Fruit fly (Drosophila melanogaster) whole organism, embryonic: ENCODE results near the gene TwdlE.

Experiments used
- Asciz ChIP-seq: fragments of 200-800 bp; sonication (Bioruptor generic); optimal IDR thresholded peaks from 2 replicates; lab custom pipeline; 2017; ENCODE audit warnings: missing biosample characterization, mild to moderate bottlenecking, missing genetic modification characterization, missing genetic modification reagents
- Atf-2 ChIP-seq: fragments of 200-800 bp; sonication (Bioruptor generic); optimal IDR thresholded peaks from 2 replicates; lab custom pipeline; 2016; ENCODE audit warnings: missing biosample characterization, missing genetic modification characterization
- Atf6 ChIP-seq: fragments of 200-800 bp; sonication (Bioruptor generic); IDR thresholded peaks from 2 replicates; pipeline ENCODE4 v1.3.6; 2022; ENCODE audit warnings: missing biosample characterization, missing genetic modification characterization
- Blimp-1 ChIP-seq: fragments of 200-800 bp; sonication (Bioruptor generic); optimal IDR thresholded peaks from 3 replicates; lab custom pipeline; 2018; ENCODE audit warnings: missing biosample characterization, missing genetic modification characterization, mild to moderate bottlenecking, moderate library complexity, missing genetic modification reagents
- BtbVII ChIP-seq: fragments of 200-800 bp; sonication (Bioruptor generic); optimal IDR thresholded peaks from 3 replicates; lab custom pipeline; 2017; ENCODE audit warnings: missing biosample characterization, mild to moderate bottlenecking, missing genetic modification characterization
- CG10147 ChIP-seq: fragments of 200-800 bp; sonication (Bioruptor generic); optimal IDR thresholded peaks from 2 replicates; lab custom pipeline; 2019; ENCODE audit warnings: missing biosample characterization, mild to moderate bottlenecking, missing genetic modification characterization, moderate library complexity
- CG10462 ChIP-seq: fragments of 200-800 bp; sonication (Bioruptor generic); optimal IDR thresholded peaks from 2 replicates; lab custom pipeline; 2016; ENCODE audit warnings: missing biosample characterization, missing genetic modification characterization
- CG13424 ChIP-seq: fragments of 200-800 bp; sonication (Bioruptor generic); optimal IDR thresholded peaks from 2 replicates; lab custom pipeline; 2019; ENCODE audit warnings: missing biosample characterization, mild to moderate bottlenecking, missing genetic modification characterization, moderate library complexity
- CG13775 ChIP-seq: fragments of 200-800 bp; sonication (Bioruptor generic); optimal IDR thresholded peaks from 3 replicates; lab custom pipeline; 2017; ENCODE audit warnings: missing biosample characterization, mild to moderate bottlenecking, missing genetic modification characterization
- CG17568 ChIP-seq: fragments of 200-800 bp; sonication (Bioruptor generic); optimal IDR thresholded peaks from 2 replicates; lab custom pipeline; 2018; ENCODE audit warnings: missing biosample characterization, mild to moderate bottlenecking, missing genetic modification characterization, moderate library complexity
- CG1792 ChIP-seq: fragments of 200-800 bp; sonication (Bioruptor generic); optimal IDR thresholded peaks from 2 replicates; lab custom pipeline; 2016; ENCODE audit warnings: missing biosample characterization, missing genetic modification characterization
- CG18476 ChIP-seq: fragments of 200-800 bp; sonication (Bioruptor generic); optimal IDR thresholded peaks from 2 replicates; lab custom pipeline; 2016; ENCODE audit warnings: missing biosample characterization, mild to moderate bottlenecking, missing genetic modification characterization
- CG30403 ChIP-seq: fragments of 200-800 bp; sonication (Bioruptor generic); optimal IDR thresholded peaks from 3 replicates; lab custom pipeline; 2016; ENCODE audit warnings: missing biosample characterization, missing genetic modification characterization
- CG31441 ChIP-seq: fragments of 200-800 bp; sonication (Bioruptor generic); IDR thresholded peaks from 2 replicates; pipeline ENCODE4 v1.3.6; 2022; ENCODE audit warnings: missing biosample characterization, missing genetic modification characterization
- CG32532 ChIP-seq: fragments of 200-800 bp; sonication (Bioruptor generic); IDR thresholded peaks from 2 replicates; pipeline ENCODE4 v1.3.6; 2022; ENCODE audit warnings: missing biosample characterization, missing genetic modification characterization
- CG4424 ChIP-seq: fragments of 200-800 bp; sonication (Bioruptor generic); optimal IDR thresholded peaks from 3 replicates; lab custom pipeline; 2016; ENCODE audit warnings: missing biosample characterization, missing genetic modification characterization
- CG4707 ChIP-seq: fragments of 200-800 bp; sonication (Bioruptor generic); optimal IDR thresholded peaks from 2 replicates; lab custom pipeline; 2018; ENCODE audit warnings: missing biosample characterization, mild to moderate bottlenecking, missing genetic modification characterization, moderate library complexity
- CG6689 ChIP-seq: fragments of 200-800 bp; sonication (Bioruptor generic); IDR thresholded peaks from 2 replicates; pipeline ENCODE4 v1.3.6; 2022; ENCODE audit warnings: missing biosample characterization, missing genetic modification characterization
- CG6791 ChIP-seq: fragments of 200-800 bp; sonication (Bioruptor generic); IDR thresholded peaks from 3 replicates; pipeline ENCODE4 v1.3.6; 2022; ENCODE audit warnings: missing biosample characterization, missing genetic modification characterization; ENCODE audit not compliant: partially characterized antibody
- CG7786 ChIP-seq: fragments of 200-800 bp; sonication (Bioruptor generic); optimal IDR thresholded peaks from 2 replicates; lab custom pipeline; 2016; ENCODE audit warnings: missing biosample characterization, missing genetic modification characterization
- CG9437 ChIP-seq: fragments of 200-800 bp; sonication (Bioruptor generic); optimal IDR thresholded peaks from 2 replicates; lab custom pipeline; 2018; ENCODE audit warnings: missing biosample characterization, mild to moderate bottlenecking, missing genetic modification characterization
- CTCF ChIP-seq: fragments of 200-800 bp; sonication (Bioruptor generic); optimal IDR thresholded peaks from 2 replicates; lab custom pipeline; 2017; ENCODE audit warnings: missing biosample characterization, mild to moderate bottlenecking, missing genetic modification characterization, moderate library complexity
- E2f1 ChIP-seq: fragments of 200-800 bp; sonication (Bioruptor generic); IDR thresholded peaks from 2 replicates; pipeline ENCODE4 v1.3.6; 2022; ENCODE audit warnings: missing biosample characterization, missing genetic modification characterization
- Fer2 ChIP-seq: fragments of 200-800 bp; sonication (Bioruptor generic); optimal IDR thresholded peaks from 2 replicates; lab custom pipeline; 2018; ENCODE audit warnings: missing biosample characterization, mild to moderate bottlenecking, missing genetic modification characterization, moderate library complexity
- Gsc ChIP-seq: fragments of 200-800 bp; sonication (Bioruptor generic); IDR thresholded peaks from 2 replicates; pipeline ENCODE4 v1.3.6; 2022; ENCODE audit warnings: missing biosample characterization, missing genetic modification characterization
- H15 ChIP-seq: fragments of 200-800 bp; sonication (Bioruptor generic); IDR thresholded peaks from 3 replicates; pipeline ENCODE4 v1.3.6; 2022; ENCODE audit warnings: missing biosample characterization, missing genetic modification characterization
- Hr51 ChIP-seq, 2 experiments: fragments of 200-800 bp; sonication (Bioruptor generic); optimal IDR thresholded peaks; 2 replicates in 1 of 2; 3 replicates in 1 of 2; lab custom pipeline; 2016 to 2018; ENCODE audit warnings: missing biosample characterization in 2 of 2, missing genetic modification characterization in 2 of 2, mild to moderate bottlenecking in 1 of 2, moderate library complexity in 1 of 2
- Lpt ChIP-seq: fragments of >200 bp; optimal IDR thresholded peaks from 2 replicates; lab custom pipeline; 2018; ENCODE audit warnings: missing biosample characterization, missing genetic modification characterization
- Meics ChIP-seq: fragments of 200-800 bp; sonication (Bioruptor generic); optimal IDR thresholded peaks from 2 replicates; lab custom pipeline; 2017; ENCODE audit warnings: missing biosample characterization, mild to moderate bottlenecking, missing genetic modification characterization
- Pdp1 ChIP-seq, 2 experiments: fragments of 200-800 bp; sonication (Bioruptor generic); optimal IDR thresholded peaks; 3 replicates each; lab custom pipeline; 2016; ENCODE audit warnings: missing biosample characterization in 2 of 2, missing genetic modification characterization in 2 of 2, mild to moderate bottlenecking in 1 of 2, moderate library complexity in 1 of 2
- Ssrp ChIP-seq: fragments of 200-800 bp; sonication (Bioruptor generic); optimal IDR thresholded peaks from 2 replicates; lab custom pipeline; 2018; ENCODE audit warnings: missing biosample characterization, mild to moderate bottlenecking, missing genetic modification characterization, moderate library complexity
- caup ChIP-seq: fragments of 200-800 bp; sonication (Bioruptor generic); optimal IDR thresholded peaks from 3 replicates; lab custom pipeline; 2017; ENCODE audit warnings: missing biosample characterization, mild to moderate bottlenecking, missing genetic modification characterization, moderate library complexity; ENCODE audit not compliant: severe bottlenecking
- chif ChIP-seq, 2 experiments: fragments of 200-800 bp; sonication (Bioruptor generic); optimal IDR thresholded peaks; 3 replicates each; lab custom pipeline; 2016; ENCODE audit warnings: missing biosample characterization in 2 of 2, missing genetic modification characterization in 2 of 2
- chn ChIP-seq: fragments of 200-800 bp; sonication (Bioruptor generic); optimal IDR thresholded peaks from 2 replicates; lab custom pipeline; 2016; ENCODE audit warnings: missing biosample characterization, missing genetic modification characterization
- dan ChIP-seq: fragments of 200-800 bp; sonication (Bioruptor generic); IDR thresholded peaks from 2 replicates; pipeline ENCODE4 v1.3.6; 2022; ENCODE audit warnings: missing biosample characterization, missing genetic modification characterization
- dysf ChIP-seq: fragments of 200-800 bp; sonication (Bioruptor generic); IDR thresholded peaks from 3 replicates; pipeline ENCODE4 v1.3.6; 2022; ENCODE audit warnings: missing biosample characterization, missing genetic modification characterization
- exex ChIP-seq: fragments of 200-800 bp; sonication (Bioruptor generic); optimal IDR thresholded peaks from 4 replicates; lab custom pipeline; 2018; ENCODE audit warnings: missing biosample characterization, mild to moderate bottlenecking, missing genetic modification characterization, moderate library complexity
- ftz-f1 ChIP-seq: fragments of 200-800 bp; sonication (Bioruptor generic); optimal IDR thresholded peaks from 2 replicates; lab custom pipeline; 2016; ENCODE audit warnings: missing biosample characterization, missing genetic modification characterization
- lab ChIP-seq: fragments of 200-800 bp; sonication (Bioruptor generic); optimal IDR thresholded peaks from 3 replicates; lab custom pipeline; 2017; ENCODE audit warnings: missing biosample characterization, missing genetic modification characterization, mild to moderate bottlenecking, moderate library complexity, missing genetic modification reagents
- lmd ChIP-seq: fragments of 200-800 bp; sonication (Bioruptor generic); IDR thresholded peaks from 2 replicates; pipeline ENCODE4 v1.3.6; 2022; ENCODE audit warnings: missing biosample characterization, missing genetic modification characterization
- lov ChIP-seq, 2 experiments: fragments of 200-800 bp in 1 of 2; fragments of >200 bp in 1 of 2; sonication (Bioruptor generic) in 1 of 2; IDR thresholded peaks in 1 of 2; optimal IDR thresholded peaks in 1 of 2; 2 replicates in 1 of 2; 3 replicates in 1 of 2; pipeline versions ENCODE4 v1.3.6 to Lab custom; 2017 to 2022; ENCODE audit warnings: missing biosample characterization in 1 of 2, missing genetic modification characterization in 1 of 2
- pum ChIP-seq: fragments of 200-800 bp; sonication (Bioruptor generic); optimal IDR thresholded peaks from 2 replicates; lab custom pipeline; 2016; ENCODE audit warnings: missing biosample characterization, missing genetic modification characterization
- sens ChIP-seq: fragments of 200-800 bp; sonication (Bioruptor generic); peaks from one replicate; lab custom pipeline; 2016; ENCODE audit warnings: missing biosample characterization, missing genetic modification characterization
- seq ChIP-seq: fragments of 200-800 bp; sonication (Bioruptor generic); IDR thresholded peaks from 2 replicates; pipeline ENCODE4 v1.3.6; 2022; ENCODE audit warnings: missing biosample characterization, missing genetic modification characterization
- twi ChIP-seq: fragments of 200-800 bp; optimal IDR thresholded peaks from 2 replicates; lab custom pipeline; 2019; ENCODE audit warnings: missing biosample characterization, mild to moderate bottlenecking, missing genetic modification characterization, moderate library complexity
- unpg ChIP-seq: fragments of 200-800 bp; sonication (Bioruptor generic); optimal IDR thresholded peaks from 3 replicates; lab custom pipeline; 2018; ENCODE audit warnings: missing biosample characterization, mild to moderate bottlenecking, missing genetic modification characterization, moderate library complexity
- wdn ChIP-seq: fragments of 200-800 bp; sonication (Bioruptor generic); IDR thresholded peaks from 2 replicates; pipeline ENCODE4 v1.3.6; 2022; ENCODE audit warnings: missing biosample characterization, missing genetic modification characterization

Gene TwdlE

dm6 chr2L:7872680-7873079 is 12.0 kb upstream of the TwdlE start (continued):
- peak; percentile 93 for TF ChIP-seq CG6791 (GFP tag; lab: Robert Waterston, UW)
- no peak for TF ChIP-seq unpg (GFP tag; lab: Kevin White, UChicago)
- TF ChIP-seq CG6689 (GFP tag; lab: Robert Waterston, UW): no peak
- no peak for TF ChIP-seq Lpt (GFP tag; lab: Kevin White, UChicago)
- TF ChIP-seq Atf6 (GFP tag; lab: Robert Waterston, UW): 0 out of 2 replicates have a peak, but pooled peaks have one; percentile 31
- TF ChIP-seq, all 482 proteins: peak for 36

dm6 chr2L:7871821-7872524 is 11.3 kb upstream of the TwdlE start:
- TF ChIP-seq CG10147 (GFP tag; lab: Kevin White, UChicago) (peak; percentile 78), dan (GFP tag; lab: Robert Waterston, UW) (no peak), CG17568 (GFP tag; lab: Kevin White, UChicago) (peak; percentile 16), dysf (GFP tag; lab: Robert Waterston, UW) (peak; percentile 72; the same call in 2 of the 3 replicates), E2f1 (GFP tag; lab: Robert Waterston, UW) (0 out of 2 replicates have a peak, but pooled peaks have one; percentile 12), CG9437 (GFP tag; lab: Kevin White, UChicago) (peak; percentile 4), twi (tag; lab: Kevin White, UChicago) (no peak), CG13775 (GFP tag; lab: Kevin White, UChicago) (peak; percentile 15), seq (GFP tag; lab: Robert Waterston, UW) (peak; percentile 33; the same call in 1 of the 2 replicates), H15 (no peak), caup (peak; percentile 58), CG13424 (tag; lab: Kevin White, UChicago) (peak; percentile 71), CG31441 (GFP tag; lab: Robert Waterston, UW) (peak; percentile 44), wdn (GFP tag; lab: Robert Waterston, UW) (no peak), chn (GFP tag; lab: Kevin White, UChicago) (no peak), ftz-f1 (GFP tag; lab: Kevin White, UChicago) (no peak), lmd (GFP tag; lab: Robert Waterston, UW) (peak; percentile 47; the same call in 1 of the 2 replicates), Hr51 (GFP tag; optimal IDR thresholded peaks at IDR 0.05; lab: Kevin White, UChicago) (peak in 1 of 2 experiments; percentile 68), CTCF (GFP tag; lab: Kevin White, UChicago) (no peak), Atf-2 (no peak), chif (GFP tag; optimal IDR thresholded peaks at IDR 0.05; lab: Kevin White, UChicago) (peak in 1 of 2 experiments; percentile 16), Blimp-1 (peak; percentile 18), Fer2 (tag; lab: Kevin White, UChicago) (peak; percentile 17), CG10462 (GFP tag; lab: Kevin White, UChicago) (no peak), CG4424 (GFP tag; lab: Kevin White, UChicago) (peak; percentile 34), Gsc (GFP tag; lab: Robert Waterston, UW) (no peak), CG18476 (no peak), Asciz (GFP tag; lab: Kevin White, UChicago) (peak; percentile 16), CG30403 (GFP tag; lab: Kevin White, UChicago) (peak; percentile 60), CG32532 (GFP tag; lab: Robert Waterston, UW) (peak; percentile 42; the same call in 1 of the 2 replicates), Pdp1 (GFP tag; optimal IDR thresholded peaks at IDR 0.05; lab: Kevin White, UChicago) (peak; percentile 6 to 25), lov (optimal IDR thresholded peaks at IDR 0.05; lab: Kevin White, UChicago) (no peak), lov (GFP tag; IDR thresholded peaks at IDR 0.05; lab: Robert Waterston, UW) (no peak), CG7786 (GFP tag; lab: Kevin White, UChicago) (peak; percentile 16), sens (GFP tag; lab: Kevin White, UChicago) (peak; percentile 86), pum (GFP tag; lab: Kevin White, UChicago) (peak; percentile 27), CG1792 (GFP tag; lab: Kevin White, UChicago) (no peak), lab (GFP tag; lab: Kevin White, UChicago) (peak; percentile 66), exex (tag; lab: Kevin White, UChicago) (no peak), Ssrp (tag; lab: Kevin White, UChicago) (peak; percentile 26), Meics (peak; percentile 74), CG4707 (no peak), BtbVII (GFP tag; lab: Kevin White, UChicago) (peak; percentile 57)
